Worm (Caenorhabditis elegans) whole organism, early embryonic: Measurements from ENCODE around the gene F13C5.1.

Experiments used
- F13C5.2 ChIP-seq: sonication (generic microtip); optimal IDR thresholded peaks from 2 replicates; lab custom pipeline; 2017; ENCODE audit warnings: mild to moderate bottlenecking, missing genetic modification characterization, inconsistent platforms, missing compliant biosample characterization
- ama-1 ChIP-seq: fragments of 150-350 bp; optimal IDR thresholded peaks from 2 replicates; lab custom pipeline; 2014
- flt-1 ChIP-seq: fragments of 200-800 bp; sonication (Bioruptor generic); IDR thresholded peaks from 2 replicates; pipeline ENCODE4 v1.3.6; 2022; ENCODE audit warnings: missing genetic modification characterization, missing compliant biosample characterization

DNA sequence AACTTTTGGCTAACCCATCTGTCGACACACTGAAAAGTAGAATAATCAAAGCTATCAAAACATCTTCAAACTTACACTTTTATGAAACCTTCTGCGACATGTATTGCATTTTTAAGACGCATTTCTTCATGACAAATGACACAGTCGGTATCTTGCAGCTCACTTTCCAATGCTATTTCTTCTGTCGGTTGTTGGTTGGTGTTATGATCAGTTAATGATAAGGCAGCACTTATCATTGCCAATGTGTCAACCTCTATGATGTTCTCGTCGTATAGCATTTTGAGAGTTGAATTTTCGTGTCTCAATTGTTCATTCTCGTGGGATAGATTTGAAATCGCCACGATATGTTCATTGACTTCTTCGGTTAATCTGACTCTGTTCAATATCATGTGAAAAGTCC, 48.5 kb upstream of the F13C5.1 start:
- TF ChIP-seq flt-1 (GFP tag; lab: Robert Waterston, UW) (no peak), ama-1 (lab: Kevin White, UChicago) (no peak), F13C5.2 (no peak)
